Fruit fly (Drosophila melanogaster): ENCODE data around the gene CG14316.

Gene CG14316

dm6 chr3R:18125023-18125630 lies 26.8 kb upstream of the CG14316 start (continued):
- TF ChIP-seq ttk (GFP tag; IDR thresholded peaks at IDR 0.05) (peak; percentile 95), CG3281 (GFP tag; optimal IDR thresholded peaks at IDR 0.05) (no peak), CG2202 (tag; optimal IDR thresholded peaks at IDR 0.05) (no peak), wor (GFP tag; IDR thresholded peaks at IDR 0.05) (no peak; the same call in 1 of the 2 replicates), CG8944 (GFP tag; optimal IDR thresholded peaks at IDR 0.05) (peak; percentile 80), schlank (tag; optimal IDR thresholded peaks at IDR 0.05) (no peak), Opbp (GFP tag; IDR thresholded peaks at IDR 0.05; ENCODE audit: partially characterized antibody) (no peak), NK7.1 (GFP tag; optimal IDR thresholded peaks at IDR 0.05) (peak; percentile 64), Lpt (GFP tag; optimal IDR thresholded peaks at IDR 0.05) (no peak), CG13123 (GFP tag; optimal IDR thresholded peaks at IDR 0.05) (peak; percentile 5), tll (GFP tag; optimal IDR thresholded peaks at IDR 0.05) (no peak), CG1603 (tag; optimal IDR thresholded peaks at IDR 0.05) (peak; percentile 79), hth (optimal IDR thresholded peaks at IDR 0.05) (no peak), kay (GFP tag; optimal IDR thresholded peaks at IDR 0.05) (peak; percentile 61), CG18764 (GFP tag; optimal IDR thresholded peaks at IDR 0.05) (peak; percentile 41), Gsc (GFP tag; IDR thresholded peaks at IDR 0.05) (peak; percentile 88; the same call in 1 of the 2 replicates), CG6175 (GFP tag; IDR thresholded peaks at IDR 0.05) (peak; percentile 87), ab (GFP tag; optimal IDR thresholded peaks at IDR 0.05) (peak; percentile 85), pho (GFP tag; optimal IDR thresholded peaks at IDR 0.05) (peak; percentile 53), B-H1 (GFP tag; IDR thresholded peaks at IDR 0.05) (peak; percentile 85), CG10959 (GFP tag; IDR thresholded peaks at IDR 0.05) (peak; percentile 84), ssp (GFP tag; IDR thresholded peaks at IDR 0.05) (peak; percentile 87), gcm (GFP tag; optimal IDR thresholded peaks at IDR 0.05) (no peak), pfk (GFP tag; optimal IDR thresholded peaks at IDR 0.05) (no peak), CG17829 (tag; optimal IDR thresholded peaks at IDR 0.05) (peak; percentile 88), CG12155 (GFP tag; optimal IDR thresholded peaks at IDR 0.05) (peak; percentile 69), CG9817 (tag; optimal IDR thresholded peaks at IDR 0.05) (peak; percentile 74), gem (tag; optimal IDR thresholded peaks at IDR 0.05) (peak; percentile 77), CG13775 (GFP tag; optimal IDR thresholded peaks at IDR 0.05) (peak; percentile 59), lov (optimal IDR thresholded peaks at IDR 0.05) (no peak), lov (GFP tag; IDR thresholded peaks at IDR 0.05) (peak; percentile 97), D19B (GFP tag; optimal IDR thresholded peaks at IDR 0.05) (peak; percentile 28), HLH3B (GFP tag; IDR thresholded peaks at IDR 0.05) (peak; percentile 86), sqz (GFP tag; optimal IDR thresholded peaks at IDR 0.05) (peak; percentile 75), run (tag; optimal IDR thresholded peaks at IDR 0.05) (no peak), NFAT (GFP tag; IDR thresholded peaks at IDR 0.05) (peak; percentile 92), CG17612 (GFP tag; IDR thresholded peaks at IDR 0.05) (peak; percentile 73; the same call in 1 of the 2 replicates), usp (GFP tag; optimal IDR thresholded peaks at IDR 0.05) (no peak), emc (GFP tag; optimal IDR thresholded peaks at IDR 0.05) (no peak), Atf6 (GFP tag; IDR thresholded peaks at IDR 0.05) (no peak; the same call in 1 of the 2 replicates), Camta (GFP tag; optimal IDR thresholded peaks at IDR 0.05) (peak; percentile 80), NfI (GFP tag; optimal IDR thresholded peaks at IDR 0.05) (peak; percentile 69), Asciz (GFP tag; optimal IDR thresholded peaks at IDR 0.05) (no peak), CG4328 (GFP tag; optimal IDR thresholded peaks at IDR 0.05) (peak; percentile 67), CG3838 (GFP tag; optimal IDR thresholded peaks at IDR 0.05) (peak; percentile 9), Adf1 (GFP tag; IDR thresholded peaks at IDR 0.05) (no peak), Atf3 (GFP tag; optimal IDR thresholded peaks at IDR 0.05) (peak; percentile 37), peb (GFP tag; IDR thresholded peaks at IDR 0.05) (peak; percentile 82), stwl (tag; optimal IDR thresholded peaks at IDR 0.05) (no peak), CG8290 (GFP tag; optimal IDR thresholded peaks at IDR 0.05) (peak; percentile 57), CG8290 (tag; optimal IDR thresholded peaks at IDR 0.05) (peak in 1 of 2 experiments; percentile 80), CG7987 (GFP tag; optimal IDR thresholded peaks at IDR 0.05) (no peak)

Measured in whole organism, embryonic.